Fruit fly (Drosophila melanogaster): Measurements from ENCODE around the gene CG34429.

DNA sequence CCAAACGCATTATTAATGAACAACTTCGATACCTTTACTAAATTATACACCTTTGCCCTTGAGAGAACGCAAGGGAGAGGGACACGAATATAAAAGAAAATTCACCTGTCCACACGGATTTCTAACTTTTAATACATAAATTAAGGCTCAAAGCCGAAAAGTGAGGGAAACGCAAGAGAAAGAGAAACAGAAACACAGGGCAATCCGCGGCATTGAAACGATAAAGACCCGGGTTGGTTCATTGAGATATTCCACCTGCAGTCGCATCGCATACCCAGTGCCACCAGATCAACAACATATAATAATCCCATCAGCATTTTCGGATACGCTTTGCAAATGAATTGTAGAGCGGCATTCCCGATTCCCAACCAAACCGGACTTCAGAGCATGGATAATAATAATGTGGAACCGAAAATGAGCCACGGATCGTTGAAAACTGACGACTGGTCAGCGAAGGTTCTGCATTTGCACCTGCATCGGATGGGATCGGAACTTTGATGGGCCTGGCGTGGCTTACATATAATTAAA, 12.1 kb upstream of the CG34429 start:
- TF ChIP-seq cic (GFP tag; optimal IDR thresholded peaks at IDR 0.05) (no peak), bab1 (GFP tag; optimal IDR thresholded peaks at IDR 0.05) (no peak), CG14711 (tag; optimal IDR thresholded peaks at IDR 0.05) (no peak), Hr96 (GFP tag; optimal IDR thresholded peaks at IDR 0.05) (no peak), Mnt (GFP tag; optimal IDR thresholded peaks at IDR 0.05) (no peak), kay (GFP tag; ENCODE audit: borderline replicate concordance) (no peak), CG12768 (GFP tag; optimal IDR thresholded peaks at IDR 0.05) (no peak), CG5204 (GFP tag; optimal IDR thresholded peaks at IDR 0.05) (no peak), CG7045 (GFP tag; optimal IDR thresholded peaks at IDR 0.05) (no peak), cnc (optimal IDR thresholded peaks at IDR 0.05) (no peak), Clk (GFP tag; optimal IDR thresholded peaks at IDR 0.05) (no peak)

Measured in whole organism, adult.